Fruit fly (Drosophila melanogaster) whole organism, embryonic: ENCODE measurements around the gene CG11095.

Source experiments
- CG14710 ChIP-seq: fragments of 200-800 bp; sonication (Bioruptor generic); optimal IDR thresholded peaks from 3 replicates; lab custom pipeline; 2019; ENCODE audit warnings: missing biosample characterization, mild to moderate bottlenecking, missing genetic modification characterization, moderate library complexity
- CG4424 ChIP-seq: fragments of 200-800 bp; sonication (Bioruptor generic); optimal IDR thresholded peaks from 3 replicates; lab custom pipeline; 2016; ENCODE audit warnings: missing biosample characterization, missing genetic modification characterization
- Deaf1 ChIP-seq: fragments of 200-800 bp; optimal IDR thresholded peaks from 3 replicates; lab custom pipeline; 2019; ENCODE audit warnings: missing biosample characterization, mild to moderate bottlenecking, missing genetic modification characterization, moderate library complexity
- crp ChIP-seq, 2 experiments: fragments of 200-800 bp; sonication (Bioruptor generic); optimal IDR thresholded peaks; 2 replicates in 1 of 2; 3 replicates in 1 of 2; lab custom pipeline; 2017; ENCODE audit warnings: missing biosample characterization in 2 of 2, missing genetic modification characterization in 2 of 2, mild to moderate bottlenecking in 1 of 2, moderate library complexity in 1 of 2
- grau ChIP-seq: fragments of 200-800 bp; optimal IDR thresholded peaks from 3 replicates; lab custom pipeline; 2019; ENCODE audit warnings: missing biosample characterization, mild to moderate bottlenecking, missing genetic modification characterization, moderate library complexity
- inv ChIP-seq: fragments of 200-800 bp; sonication (Bioruptor generic); IDR thresholded peaks from 2 replicates; pipeline ENCODE4 v1.3.6; 2022; ENCODE audit warnings: missing biosample characterization, missing genetic modification characterization; ENCODE audit not compliant: partially characterized antibody
- stc ChIP-seq: fragments of 200-800 bp; sonication (Bioruptor generic); IDR thresholded peaks from 2 replicates; pipeline ENCODE4 v1.3.6; 2022; ENCODE audit warnings: missing biosample characterization, missing genetic modification characterization

- peak; percentile 53 for TF ChIP-seq CG4424
- no peak for TF ChIP-seq Deaf1
- peak; percentile 50 for TF ChIP-seq grau
- peak; percentile 100 for TF ChIP-seq CG14710 (tag; lab: Kevin White, UChicago)
- TF ChIP-seq crp (GFP tag; optimal IDR thresholded peaks at IDR 0.05; lab: Kevin White, UChicago): peak in 1 of 2 experiments; percentile 65
- peak; percentile 82 for TF ChIP-seq inv (GFP tag; lab: Robert Waterston, UW)
- no peak for TF ChIP-seq stc (GFP tag; lab: Robert Waterston, UW)
Observed at dm6 chrX:13781739-13782502, 29.6 kb upstream of the CG11095 start, which contains the start of the genes CtsB and amrt.
